Worm (Caenorhabditis elegans) whole organism, early embryonic: ENCODE data around the gene ZK84.4.

Experiments used
- B0310.2 ChIP-seq: sonication (generic microtip); optimal IDR thresholded peaks from 2 replicates; lab custom pipeline; 2016; ENCODE audit warnings: mild to moderate bottlenecking, missing genetic modification characterization, missing compliant biosample characterization
- F13C5.2 ChIP-seq: sonication (generic microtip); optimal IDR thresholded peaks from 2 replicates; lab custom pipeline; 2017; ENCODE audit warnings: mild to moderate bottlenecking, missing genetic modification characterization, inconsistent platforms, missing compliant biosample characterization
- aly-1 ChIP-seq: sonication (generic microtip); optimal IDR thresholded peaks from 2 replicates; lab custom pipeline; 2016; ENCODE audit warnings: missing genetic modification characterization, missing compliant biosample characterization
- ama-1 ChIP-seq: fragments of 150-350 bp; optimal IDR thresholded peaks from 2 replicates; lab custom pipeline; 2014
- ceh-13 ChIP-seq: fragments of 200-800 bp; sonication (Bioruptor generic); optimal IDR thresholded peaks from 2 replicates; lab custom pipeline; 2018; ENCODE audit warnings: mild to moderate bottlenecking, missing genetic modification characterization, missing compliant biosample characterization
- ceh-36 ChIP-seq: sonication (generic microtip); optimal IDR thresholded peaks from 2 replicates; lab custom pipeline; 2016; ENCODE audit warnings: missing genetic modification characterization, inconsistent platforms, missing compliant biosample characterization
- flt-1 ChIP-seq: fragments of 200-800 bp; sonication (Bioruptor generic); IDR thresholded peaks from 2 replicates; pipeline ENCODE4 v1.3.6; 2022; ENCODE audit warnings: missing genetic modification characterization, missing compliant biosample characterization
- hmbx-1 ChIP-seq: sonication (generic microtip); optimal IDR thresholded peaks from 2 replicates; lab custom pipeline; 2016; ENCODE audit warnings: mild to moderate bottlenecking, missing genetic modification characterization, missing compliant biosample characterization
- hmg-4 ChIP-seq: fragments of 200-800 bp; sonication (Bioruptor generic); optimal IDR thresholded peaks from 2 replicates; lab custom pipeline; 2018; ENCODE audit warnings: mild to moderate bottlenecking, missing genetic modification characterization, missing compliant biosample characterization
- hnd-1 ChIP-seq: sonication (generic microtip); optimal IDR thresholded peaks from 2 replicates; lab custom pipeline; 2016; ENCODE audit warnings: missing genetic modification characterization, missing compliant biosample characterization
- pes-1 ChIP-seq: fragments of 200-800 bp; sonication (Bioruptor generic); IDR thresholded peaks from 2 replicates; pipeline ENCODE4 v1.3.6; 2022; ENCODE audit warnings: missing genetic modification reagents, missing genetic modification characterization, missing compliant biosample characterization
- sea-1 ChIP-seq: fragments of 200-800 bp; sonication (Bioruptor generic); conservative IDR thresholded peaks from 2 replicates; pipeline ENCODE4 v1.3.6; 2022; ENCODE audit warnings: missing genetic modification characterization, missing compliant biosample characterization
- tbx-11 ChIP-seq: fragments of 200-800 bp; sonication (Bioruptor generic); IDR thresholded peaks from 2 replicates; pipeline ENCODE4 v1.3.6; 2022; ENCODE audit warnings: missing genetic modification characterization, missing compliant biosample characterization
- tra-4 ChIP-seq: sonication (generic microtip); optimal IDR thresholded peaks from 2 replicates; lab custom pipeline; 2017; ENCODE audit warnings: missing genetic modification characterization, missing compliant biosample characterization

DNA sequence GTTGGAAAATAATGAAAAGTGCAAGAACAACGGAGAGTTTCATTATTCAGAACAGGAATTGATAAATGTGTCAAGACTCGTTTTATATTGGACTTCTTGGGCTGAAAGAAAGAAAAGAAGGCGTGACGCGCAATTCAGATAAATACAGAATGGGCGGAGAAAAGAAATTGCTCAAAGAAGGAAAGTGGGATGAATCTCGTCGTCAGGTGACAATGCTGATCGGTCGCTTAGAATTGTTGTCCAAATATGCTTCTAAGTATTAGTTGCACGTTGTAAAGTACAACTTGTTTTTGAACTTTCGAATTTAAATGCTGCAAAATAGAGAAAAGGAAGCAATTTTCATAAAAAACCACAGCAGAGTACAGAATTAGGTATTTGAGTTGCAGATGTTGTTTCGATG, 18.1 kb downstream of the ZK84.4 start, which contains the start of gene ins-3:
- no peak for TF ChIP-seq flt-1 (GFP tag; lab: Robert Waterston, UW)
- no peak for TF ChIP-seq ceh-13
- no peak for TF ChIP-seq tbx-11 (GFP tag; lab: Robert Waterston, UW)
- TF ChIP-seq hnd-1 (tag; lab: Kevin White, UChicago): no peak
- TF ChIP-seq ama-1 (lab: Kevin White, UChicago): no peak
- no peak for TF ChIP-seq sea-1 (GFP tag; lab: Robert Waterston, UW)
- no peak for TF ChIP-seq hmbx-1 (tag; lab: Kevin White, UChicago)
- TF ChIP-seq tra-4 (tag; lab: Kevin White, UChicago): no peak
- no peak for TF ChIP-seq pes-1 (GFP tag; lab: Robert Waterston, UW)
- no peak for TF ChIP-seq aly-1 (tag; lab: Kevin White, UChicago)
- TF ChIP-seq B0310.2: no peak
- TF ChIP-seq hmg-4 (GFP tag; lab: Kevin White, UChicago): no peak
- no peak for TF ChIP-seq ceh-36 (tag; lab: Kevin White, UChicago)
- TF ChIP-seq F13C5.2 (tag; lab: Kevin White, UChicago): no peak
